Fruit fly (Drosophila melanogaster): ENCODE measurements around the gene olf413.

Gene olf413

DNA sequence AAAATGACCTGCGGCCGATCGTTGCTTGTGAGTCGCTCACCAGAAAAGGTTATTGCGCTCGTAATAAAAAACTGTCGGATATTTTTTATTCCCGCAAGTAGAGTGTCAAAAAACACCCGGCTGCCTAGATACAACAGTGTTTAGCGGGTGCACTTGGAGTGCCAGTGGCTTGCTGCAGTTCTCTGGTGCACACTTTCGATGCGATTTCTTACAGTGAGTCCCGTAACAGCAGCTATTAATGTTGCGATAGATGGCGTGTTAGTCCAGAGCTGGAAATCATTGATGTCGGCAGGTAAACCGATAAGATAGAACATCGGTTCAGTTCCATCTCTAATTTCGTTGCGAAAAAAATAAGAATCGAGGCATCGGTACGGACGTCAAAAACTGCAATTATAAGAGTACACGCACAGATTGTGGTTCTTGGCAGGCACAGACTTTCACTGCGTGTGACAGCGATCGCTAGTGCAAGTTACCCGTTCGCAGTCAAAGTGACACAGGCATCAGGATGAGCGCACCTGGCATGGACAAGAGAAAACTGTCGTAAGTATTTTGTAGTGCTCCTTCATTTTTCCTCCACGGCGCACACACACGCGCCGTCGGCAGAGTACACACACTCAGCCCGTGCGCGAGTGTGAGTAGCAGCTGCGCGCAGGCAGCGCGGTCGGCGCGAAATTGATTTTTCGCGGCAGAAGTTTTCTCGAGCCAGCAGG is 131.5 kb downstream of the olf413 start, which contains the start of gene Csp (continued):
- TF ChIP-seq pb (GFP tag; optimal IDR thresholded peaks at IDR 0.05): no peak
- TF ChIP-seq Nf-YB (GFP tag; optimal IDR thresholded peaks at IDR 0.05): peak; percentile 36
- TF ChIP-seq jumu (GFP tag; optimal IDR thresholded peaks at IDR 0.05): no peak
- peak; percentile 82 for TF ChIP-seq Med (GFP tag)
- TF ChIP-seq HLHmδ (GFP tag; optimal IDR thresholded peaks at IDR 0.05): peak; percentile 57
- TF ChIP-seq bowl (GFP tag; IDR thresholded peaks at IDR 0.05): no peak
- no peak for TF ChIP-seq dmrt99B (tag; optimal IDR thresholded peaks at IDR 0.05)
- no peak for TF ChIP-seq CG15011 (GFP tag; optimal IDR thresholded peaks at IDR 0.05)
- no peak for TF ChIP-seq shn (GFP tag; optimal IDR thresholded peaks at IDR 0.05)
- peak; percentile 59 for TF ChIP-seq CG10267 (tag; optimal IDR thresholded peaks at IDR 0.05)
- TF ChIP-seq CG8281 (tag; optimal IDR thresholded peaks at IDR 0.05): no peak
- no peak for TF ChIP-seq CG31365 (tag; optimal IDR thresholded peaks at IDR 0.05)
- peak; percentile 43 for TF ChIP-seq Deaf1 (tag; optimal IDR thresholded peaks at IDR 0.05)
- TF ChIP-seq CG16813 (GFP tag; IDR thresholded peaks at IDR 0.05; ENCODE audit: partially characterized antibody): peak; percentile 61; the same call in 2 of the 3 replicates
- TF ChIP-seq Dref (GFP tag; IDR thresholded peaks at IDR 0.05): peak; percentile 77
- peak; percentile 44 for TF ChIP-seq CG10543 (GFP tag; optimal IDR thresholded peaks at IDR 0.05)
- peak; percentile 68 for TF ChIP-seq amos (GFP tag; IDR thresholded peaks at IDR 0.05; ENCODE audit: partially characterized antibody)
- TF ChIP-seq GATAe (GFP tag; conservative IDR thresholded peaks at IDR 0.05): no peak
- TF ChIP-seq tin (GFP tag; optimal IDR thresholded peaks at IDR 0.05): no peak
- no peak for TF ChIP-seq Usf (GFP tag; optimal IDR thresholded peaks at IDR 0.05)
- TF ChIP-seq CG15479 (GFP tag; optimal IDR thresholded peaks at IDR 0.05): peak; percentile 79
- TF ChIP-seq HLH3B (GFP tag; IDR thresholded peaks at IDR 0.05): no peak
- no peak for TF ChIP-seq nau (GFP tag; optimal IDR thresholded peaks at IDR 0.05)
- peak; percentile 58 for TF ChIP-seq CG12659 (GFP tag; optimal IDR thresholded peaks at IDR 0.05)
- no peak for TF ChIP-seq CG12942 (GFP tag; optimal IDR thresholded peaks at IDR 0.05)
- TF ChIP-seq ATbp (GFP tag; optimal IDR thresholded peaks at IDR 0.05): no peak
- peak; percentile 24 for TF ChIP-seq Myb (GFP tag; optimal IDR thresholded peaks at IDR 0.05)
- TF ChIP-seq Rx (GFP tag; IDR thresholded peaks at IDR 0.05): no peak
- TF ChIP-seq Dek (tag; optimal IDR thresholded peaks at IDR 0.05): no peak
- TF ChIP-seq CG7372 (GFP tag; IDR thresholded peaks at IDR 0.05): no peak
- TF ChIP-seq hbn (GFP tag; IDR thresholded peaks at IDR 0.05; ENCODE audit: partially characterized antibody): peak; percentile 58
- no peak for TF ChIP-seq CG6854 (GFP tag; optimal IDR thresholded peaks at IDR 0.05)
- peak; percentile 15 for TF ChIP-seq Blimp-1 (GFP tag; optimal IDR thresholded peaks at IDR 0.05)
- TF ChIP-seq CG10366 (GFP tag; IDR thresholded peaks at IDR 0.05): peak; percentile 10; the same call in 1 of the 2 replicates
- TF ChIP-seq CG10274 (GFP tag; optimal IDR thresholded peaks at IDR 0.05): no peak
- TF ChIP-seq grn (GFP tag; optimal IDR thresholded peaks at IDR 0.05): peak; percentile 30
- TF ChIP-seq Ets65A (GFP tag): peak; percentile 18
- peak; percentile 15 for TF ChIP-seq CG12391 (tag; optimal IDR thresholded peaks at IDR 0.05)
- no peak for TF ChIP-seq ttk (GFP tag; IDR thresholded peaks at IDR 0.05)
- peak; percentile 5 for TF ChIP-seq CG11504 (tag; optimal IDR thresholded peaks at IDR 0.05)
- TF ChIP-seq yki (optimal IDR thresholded peaks at IDR 0.05): no peak
- TF ChIP-seq NC2α (GFP tag; optimal IDR thresholded peaks at IDR 0.05): no peak
- TF ChIP-seq CG9876 (GFP tag; optimal IDR thresholded peaks at IDR 0.05): no peak
- TF ChIP-seq Poxn (GFP tag; IDR thresholded peaks at IDR 0.05): no peak
- TF ChIP-seq pum (GFP tag; optimal IDR thresholded peaks at IDR 0.05): no peak
- TF ChIP-seq zen2 (GFP tag; IDR thresholded peaks at IDR 0.05; ENCODE audit: partially characterized antibody): peak; percentile 23; the same call in 2 of the 3 replicates
- TF ChIP-seq CG4707 (GFP tag; optimal IDR thresholded peaks at IDR 0.05): peak; percentile 4
- TF ChIP-seq CG15269 (tag; optimal IDR thresholded peaks at IDR 0.05): no peak
- TF ChIP-seq CG17802 (tag; optimal IDR thresholded peaks at IDR 0.05): peak; percentile 46
